Worm (Caenorhabditis elegans): Measurements from ENCODE around the gene gcy-29.

The gcy-29 gene

ce11 chrII:14569322-14569721 lies 20.7 kb upstream of the gcy-29 start:
- TF ChIP-seq skn-1 (tag; optimal IDR thresholded peaks at IDR 0.05): peak; percentile 3
- TF ChIP-seq blmp-1 (tag; optimal IDR thresholded peaks at IDR 0.05): peak; percentile 40
- no peak for TF ChIP-seq rnt-1 (tag; optimal IDR thresholded peaks at IDR 0.05)
- no peak for TF ChIP-seq vab-15 (tag; optimal IDR thresholded peaks at IDR 0.05)
- no peak for TF ChIP-seq snu-23 (GFP tag; optimal IDR thresholded peaks at IDR 0.05)
- TF ChIP-seq pag-3 (tag; optimal IDR thresholded peaks at IDR 0.05; ENCODE audit: borderline replicate concordance, insufficient read depth): no peak
- no peak for TF ChIP-seq nhr-12 (tag; optimal IDR thresholded peaks at IDR 0.05)
- TF ChIP-seq egl-13 (tag; optimal IDR thresholded peaks at IDR 0.05): peak; percentile 41
- TF ChIP-seq irx-1 (tag; optimal IDR thresholded peaks at IDR 0.05): peak; percentile 53
- no peak for TF ChIP-seq mef-2 (tag; optimal IDR thresholded peaks at IDR 0.05)
- TF ChIP-seq lir-3 (tag; optimal IDR thresholded peaks at IDR 0.05; ENCODE audit: poor library complexity): no peak
- peak; percentile 48 for TF ChIP-seq nhr-85 (tag)
- TF ChIP-seq ceh-8 (GFP tag; optimal IDR thresholded peaks at IDR 0.05): no peak
- TF ChIP-seq unc-86 (tag; optimal IDR thresholded peaks at IDR 0.05): peak; percentile 11
- no peak for TF ChIP-seq elt-3 (tag; optimal IDR thresholded peaks at IDR 0.05)
- no peak for TF ChIP-seq elt-2 (tag; optimal IDR thresholded peaks at IDR 0.05)
- peak; percentile 36 for TF ChIP-seq nhr-47 (tag; optimal IDR thresholded peaks at IDR 0.05)
- TF ChIP-seq isw-1 (GFP tag; IDR thresholded peaks at IDR 0.05): peak; percentile 20
- no peak for TF ChIP-seq grh-1 (GFP tag; IDR thresholded peaks at IDR 0.05)
- TF ChIP-seq ceh-90 (tag; optimal IDR thresholded peaks at IDR 0.05): no peak
- no peak for TF ChIP-seq hpl-2 (GFP tag; optimal IDR thresholded peaks at IDR 0.05)
- TF ChIP-seq C04F5.9 (tag; optimal IDR thresholded peaks at IDR 0.05): no peak
- no peak for TF ChIP-seq ztf-11 (tag; optimal IDR thresholded peaks at IDR 0.05)
- no peak for TF ChIP-seq mab-9 (GFP tag; IDR thresholded peaks at IDR 0.05)
- TF ChIP-seq snpc-4 (tag; optimal IDR thresholded peaks at IDR 0.05): no peak
- TF ChIP-seq F16B12.6 (tag; optimal IDR thresholded peaks at IDR 0.05): no peak
- no peak for TF ChIP-seq lin-13 (GFP tag; optimal IDR thresholded peaks at IDR 0.05)
- TF ChIP-seq fkh-10 (GFP tag; optimal IDR thresholded peaks at IDR 0.05): peak; percentile 68
- peak; percentile 32 to 70 for TF ChIP-seq efl-1 (optimal IDR thresholded peaks at IDR 0.05)
- peak; percentile 9 to 66 for TF ChIP-seq efl-1 (GFP tag; optimal IDR thresholded peaks at IDR 0.05 in 1 of 2)
- peak; percentile 22 for TF ChIP-seq swsn-7 (tag; optimal IDR thresholded peaks at IDR 0.05)
- TF ChIP-seq fkh-8 (tag; optimal IDR thresholded peaks at IDR 0.05): no peak
- TF ChIP-seq lin-14 (GFP tag; optimal IDR thresholded peaks at IDR 0.05): peak; percentile 83
- TF ChIP-seq nhr-71 (tag; optimal IDR thresholded peaks at IDR 0.05): peak; percentile 48
- no peak for TF ChIP-seq ceh-88 (GFP tag; IDR thresholded peaks at IDR 0.05)
- no peak for TF ChIP-seq unc-98 (GFP tag; IDR thresholded peaks at IDR 0.05)
- no peak for TF ChIP-seq lin-15B (tag; optimal IDR thresholded peaks at IDR 0.05)
- no peak for TF ChIP-seq jun-1 (tag; optimal IDR thresholded peaks at IDR 0.05)
- no peak for TF ChIP-seq nhr-28 (tag; optimal IDR thresholded peaks at IDR 0.05)
- peak; percentile 11 to 33 for TF ChIP-seq lsy-2 (tag; optimal IDR thresholded peaks at IDR 0.05)
- peak; percentile 50 for TF ChIP-seq tbx-2 (tag; optimal IDR thresholded peaks at IDR 0.05)

ce11 chrII:14567811-14568210 lies 19.2 kb upstream of the gcy-29 start:
- TF ChIP-seq C04F5.9 (tag; optimal IDR thresholded peaks at IDR 0.05) (no peak), blmp-1 (tag; optimal IDR thresholded peaks at IDR 0.05) (peak; percentile 66)

DNA sequence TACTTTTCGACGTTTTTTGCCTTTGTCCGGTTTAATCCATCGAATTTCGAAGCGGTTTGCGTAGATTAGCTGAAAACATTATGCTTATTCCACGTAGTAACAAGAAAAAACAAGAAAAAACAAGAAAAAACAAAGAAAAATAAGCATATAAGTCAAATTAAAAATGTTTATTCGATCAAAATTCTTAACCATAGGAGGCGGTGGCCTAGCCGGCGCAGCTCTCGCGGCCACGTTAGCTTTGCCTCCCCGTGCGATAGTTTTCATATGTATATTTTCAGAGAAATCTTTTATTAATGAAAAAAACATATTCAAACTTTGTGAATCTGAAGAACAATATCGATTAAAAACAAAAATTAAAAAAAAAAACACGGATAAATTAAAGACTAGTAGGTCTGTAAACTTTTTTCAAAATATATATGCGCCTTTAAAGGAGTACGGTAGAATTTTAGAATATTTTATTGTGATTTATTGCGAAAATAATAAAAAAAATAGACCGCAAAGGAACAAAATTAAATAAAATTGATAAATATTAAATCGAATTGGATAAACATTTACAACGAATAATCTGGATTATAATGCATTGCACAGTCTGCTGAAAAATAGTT lies 15.3 kb upstream of the gcy-29 start:
- peak; percentile 26 for TF ChIP-seq rnt-1 (tag; optimal IDR thresholded peaks at IDR 0.05)
- peak; percentile 6 for TF ChIP-seq C16A3.4 (tag; optimal IDR thresholded peaks at IDR 0.05)
- TF ChIP-seq nhr-85 (tag): peak; percentile 44
- peak in 1 of 2 experiments; percentile 31 for TF ChIP-seq lin-35 (GFP tag; optimal IDR thresholded peaks at IDR 0.05)
- TF ChIP-seq lsy-2 (tag; optimal IDR thresholded peaks at IDR 0.05): peak; percentile 78 to 95
- TF ChIP-seq isw-1 (GFP tag; IDR thresholded peaks at IDR 0.05): peak; percentile 21; the same call in 1 of the 2 replicates
- peak; percentile 57 for TF ChIP-seq F16B12.6 (tag; optimal IDR thresholded peaks at IDR 0.05)
- TF ChIP-seq snu-23 (GFP tag; optimal IDR thresholded peaks at IDR 0.05): peak; percentile 8
- TF ChIP-seq efl-1 (optimal IDR thresholded peaks at IDR 0.05): peak; percentile 31 to 45
- peak in 1 of 2 experiments; percentile 91 for TF ChIP-seq efl-1 (GFP tag; optimal IDR thresholded peaks at IDR 0.05 in 1 of 2)
- peak; percentile 34 for TF ChIP-seq nhr-47 (tag; optimal IDR thresholded peaks at IDR 0.05)
- TF ChIP-seq lin-14 (GFP tag; optimal IDR thresholded peaks at IDR 0.05): peak; percentile 21
- TF ChIP-seq dpl-1 (GFP tag; optimal IDR thresholded peaks at IDR 0.05): peak in 1 of 3 experiments; percentile 38
- TF ChIP-seq nhr-71 (tag; optimal IDR thresholded peaks at IDR 0.05): peak; percentile 43
- TF ChIP-seq nhr-90 (tag; optimal IDR thresholded peaks at IDR 0.05; ENCODE audit: poor library complexity): peak; percentile 6
- peak in 1 of 2 experiments; percentile 14 for TF ChIP-seq ztf-11 (tag; optimal IDR thresholded peaks at IDR 0.05)
- TF ChIP-seq lir-3 (tag; optimal IDR thresholded peaks at IDR 0.05; ENCODE audit: poor library complexity): peak; percentile 47
